Worm (Caenorhabditis elegans) whole organism, L4 larva: ENCODE data around the gene srv-6.

ENCODE experiments used
- D1046.2 ChIP-seq: fragments of 200-800 bp; sonication (Bioruptor generic); IDR thresholded peaks from 2 replicates; pipeline ENCODE4 v1.3.6; 2022; ENCODE audit warnings: missing genetic modification characterization, missing compliant biosample characterization
- F10B5.3 ChIP-seq: sonication (generic microtip); optimal IDR thresholded peaks from 2 replicates; lab custom pipeline; 2016; ENCODE audit warnings: mild to moderate bottlenecking, missing genetic modification characterization, missing compliant biosample characterization
- T20F7.1 ChIP-seq: fragments of 200-800 bp; sonication (Bioruptor generic); optimal IDR thresholded peaks from 2 replicates; lab custom pipeline; 2018; ENCODE audit warnings: mild to moderate bottlenecking, missing genetic modification characterization, missing compliant biosample characterization
- aha-1 ChIP-seq: fragments of 150-350 bp; peaks from one replicate; lab custom pipeline; 2014; ENCODE audit warnings: missing biosample characterization, missing genetic modification characterization
- ceh-20 ChIP-seq: fragments of 200-800 bp; sonication (Bioruptor generic); IDR thresholded peaks from 2 replicates; pipeline ENCODE4 v1.3.6; 2022; ENCODE audit warnings: missing genetic modification reagents, missing genetic modification characterization, missing compliant biosample characterization
- ceh-62 ChIP-seq: sonication (generic microtip); optimal IDR thresholded peaks from 2 replicates; lab custom pipeline; 2017; ENCODE audit warnings: missing biosample characterization, missing genetic modification characterization
- ces-1 ChIP-seq: fragments of 150-350 bp; sonication (generic microtip); optimal IDR thresholded peaks from 4 replicates; lab custom pipeline; 2014; ENCODE audit warnings: missing biosample characterization, missing genetic modification reagents, missing genetic modification characterization
- cey-2 ChIP-seq: sonication (generic microtip); optimal IDR thresholded peaks from 3 replicates; lab custom pipeline; 2017; ENCODE audit warnings: missing genetic modification characterization, mild to moderate bottlenecking, missing compliant biosample characterization, antibody characterized with exemption, borderline replicate concordance; ENCODE audit not compliant: insufficient read depth
- ctbp-1 ChIP-seq: fragments of 200-800 bp; sonication (Bioruptor generic); IDR thresholded peaks from 2 replicates; pipeline ENCODE4 v1.3.6; 2022; ENCODE audit warnings: missing genetic modification reagents, missing genetic modification characterization, missing compliant biosample characterization
- daf-16 ChIP-seq, 3 experiments: sonication (generic microtip); optimal IDR thresholded peaks; 2 replicates each; lab custom pipeline; 2016 to 2017; ENCODE audit warnings: missing genetic modification characterization in 3 of 3, missing genetic modification reagents in 3 of 3, mild to moderate bottlenecking in 2 of 3, missing compliant biosample characterization in 2 of 3, missing biosample characterization in 1 of 3, moderate library complexity in 1 of 3
- dmd-6 ChIP-seq: fragments of 200-800 bp; sonication (Bioruptor generic); IDR thresholded peaks from 2 replicates; pipeline ENCODE4 v1.3.6; 2022; ENCODE audit warnings: missing genetic modification reagents, missing genetic modification characterization, missing compliant biosample characterization
- dmd-8 ChIP-seq: fragments of 200-800 bp; sonication (Bioruptor generic); IDR thresholded peaks from 2 replicates; pipeline ENCODE4 v1.3.6; 2022; ENCODE audit warnings: missing genetic modification characterization, missing compliant biosample characterization
- dmd-9 ChIP-seq: fragments of 200-800 bp; sonication (Bioruptor generic); IDR thresholded peaks from 2 replicates; pipeline ENCODE4 v1.3.6; 2022; ENCODE audit warnings: missing genetic modification reagents, missing genetic modification characterization, missing compliant biosample characterization
- fkh-10 ChIP-seq: fragments of 150-350 bp; optimal IDR thresholded peaks from 2 replicates; lab custom pipeline; 2014; ENCODE audit warnings: missing biosample characterization, missing genetic modification reagents, missing genetic modification characterization
- hif-1 ChIP-seq, 2 experiments: sonication (generic microtip); optimal IDR thresholded peaks; 2 replicates each; lab custom pipeline; 2016 to 2017; ENCODE audit warnings: missing compliant biosample characterization in 2 of 2, missing genetic modification characterization in 2 of 2, missing genetic modification reagents in 2 of 2, missing genotype in 2 of 2, mild to moderate bottlenecking in 1 of 2
- hlh-11 ChIP-seq: fragments of 200-800 bp; sonication (Bioruptor generic); optimal IDR thresholded peaks from 2 replicates; lab custom pipeline; 2018; ENCODE audit warnings: mild to moderate bottlenecking, missing genetic modification characterization, missing compliant biosample characterization
- hlh-30 ChIP-seq: sonication (generic microtip); optimal IDR thresholded peaks from 2 replicates; lab custom pipeline; 2017; ENCODE audit warnings: antibody characterized with exemption, mild to moderate bottlenecking, missing genetic modification characterization, missing compliant biosample characterization; ENCODE audit not compliant: insufficient read depth
- hmg-1.1 ChIP-seq: fragments of 200-800 bp; sonication (Bioruptor generic); IDR thresholded peaks from 2 replicates; pipeline ENCODE4 v1.3.6; 2022; ENCODE audit warnings: missing genetic modification reagents, missing genetic modification characterization, missing compliant biosample characterization
- lin-15B ChIP-seq: fragments of 150-350 bp; sonication (generic microtip); optimal IDR thresholded peaks from 3 replicates; lab custom pipeline; 2014; ENCODE audit warnings: missing biosample characterization, missing genetic modification characterization
- lin-38 ChIP-seq: fragments of 200-800 bp; sonication (Bioruptor generic); IDR thresholded peaks from 2 replicates; pipeline ENCODE4 v1.3.6; 2022; ENCODE audit warnings: missing genetic modification reagents, missing genetic modification characterization, missing compliant biosample characterization
- lin-39 ChIP-seq: fragments of 150-350 bp; optimal IDR thresholded peaks from 2 replicates; lab custom pipeline; 2014; ENCODE audit warnings: missing biosample characterization, missing genetic modification reagents, missing genetic modification characterization
- lsy-2 ChIP-seq, 2 experiments: fragments of 150-350 bp in 1 of 2; sonication (generic microtip) in 1 of 2; optimal IDR thresholded peaks; 2 replicates each; lab custom pipeline; 2014 to 2017; ENCODE audit warnings: missing biosample characterization in 2 of 2, missing genetic modification characterization in 2 of 2
- madf-5 ChIP-seq, 2 experiments: fragments of 200-800 bp; sonication (Bioruptor generic); IDR thresholded peaks; 2 replicates each; pipeline ENCODE4 v1.3.6; 2022; ENCODE audit warnings: missing compliant biosample characterization in 2 of 2, missing genetic modification characterization in 2 of 2
- mep-1 ChIP-seq: fragments of 150-350 bp; sonication (generic microtip); optimal IDR thresholded peaks from 3 replicates; lab custom pipeline; 2014; ENCODE audit warnings: missing biosample characterization, missing genetic modification characterization
- nhr-25 ChIP-seq: sonication (generic microtip); optimal IDR thresholded peaks from 2 replicates; lab custom pipeline; 2017; ENCODE audit warnings: missing genetic modification characterization, mild to moderate bottlenecking, missing compliant biosample characterization, antibody characterized with exemption, moderate library complexity, borderline replicate concordance; ENCODE audit not compliant: insufficient read depth
- nhr-28 ChIP-seq: fragments of 150-350 bp; optimal IDR thresholded peaks from 2 replicates; lab custom pipeline; 2014; ENCODE audit warnings: missing biosample characterization, missing genetic modification characterization
- nhr-48 ChIP-seq: sonication (generic microtip); optimal IDR thresholded peaks from 2 replicates; lab custom pipeline; 2016; ENCODE audit warnings: mild to moderate bottlenecking, missing genetic modification characterization, missing compliant biosample characterization
- nhr-77 ChIP-seq: fragments of 150-350 bp; optimal IDR thresholded peaks from 2 replicates; lab custom pipeline; 2014; ENCODE audit warnings: missing biosample characterization, missing genetic modification characterization
- php-3 ChIP-seq: fragments of 200-800 bp; sonication (Bioruptor generic); IDR thresholded peaks from 2 replicates; pipeline ENCODE4 v1.3.6; 2022; ENCODE audit warnings: missing genetic modification reagents, missing genetic modification characterization, missing compliant biosample characterization
- rbr-2 ChIP-seq: sonication (generic microtip); optimal IDR thresholded peaks from 2 replicates; lab custom pipeline; 2016; ENCODE audit warnings: missing genotype, missing genetic modification characterization, missing compliant biosample characterization
- saeg-2 ChIP-seq: fragments of 200-800 bp; sonication (Bioruptor generic); IDR thresholded peaks from 2 replicates; pipeline ENCODE4 v1.3.6; 2022; ENCODE audit warnings: missing genetic modification reagents, missing genetic modification characterization, missing compliant biosample characterization
- sdz-12 ChIP-seq: fragments of 200-800 bp; sonication (Bioruptor generic); optimal IDR thresholded peaks from 2 replicates; lab custom pipeline; 2018; ENCODE audit warnings: mild to moderate bottlenecking, missing genetic modification characterization, missing compliant biosample characterization
- set-16 ChIP-seq: fragments of 200-800 bp; sonication (Bioruptor generic); IDR thresholded peaks from 2 replicates; pipeline ENCODE4 v1.3.6; 2022; ENCODE audit warnings: missing genetic modification reagents, missing genetic modification characterization, missing compliant biosample characterization
- unc-62 ChIP-seq, 3 experiments: fragments of 150-350 bp in 1 of 3; sonication (generic microtip); optimal IDR thresholded peaks in 2 of 3; peaks in 1 of 3; 1 replicate in 1 of 3; 2 replicates in 2 of 3; lab custom pipeline; 2014 to 2017; ENCODE audit warnings: missing biosample characterization in 3 of 3, missing genetic modification characterization in 3 of 3, missing genetic modification reagents in 3 of 3, missing genotype in 1 of 3
- zfp-3 ChIP-seq: fragments of 200-800 bp; sonication (Bioruptor generic); conservative IDR thresholded peaks from 2 replicates; pipeline ENCODE4 v1.3.6; 2022; ENCODE audit warnings: missing genetic modification reagents, missing genetic modification characterization, missing compliant biosample characterization

srv-6 gene

ce11 chrX:4284470-4284869 is 27.6 kb downstream of the srv-6 start (continued):
- peak; percentile 16 for TF ChIP-seq nhr-77
- no peak for TF ChIP-seq D1046.2 (GFP tag; lab: Robert Waterston, UW)
- TF ChIP-seq madf-5 (GFP tag; IDR thresholded peaks at IDR 0.05; lab: Robert Waterston, UW) = no peak
- no peak for TF ChIP-seq cey-2 (tag; lab: Kevin White, UChicago)

ce11 chrX:4285669-4286174 is 28.9 kb downstream of the srv-6 start, which contains the start of gene cka-2:
TSS of gene cka-2 (plus strand) at chrX:4286124.
- TF ChIP-seq hmg-1.1 = no peak
- TF ChIP-seq dmd-8 = no peak
- TF ChIP-seq lin-15B = no peak
- TF ChIP-seq ctbp-1 = 0 out of 2 replicates have a peak, but pooled peaks have one; percentile 46
- TF ChIP-seq lsy-2 (tag; optimal IDR thresholded peaks at IDR 0.05; lab: Kevin White, UChicago) = peak in 1 of 2 experiments; percentile 19
- TF ChIP-seq php-3 = no peak
- TF ChIP-seq dmd-9 (GFP tag; lab: Robert Waterston, UW) = no peak
- no peak for TF ChIP-seq sdz-12
- peak; percentile 83 for TF ChIP-seq fkh-10
- no peak for TF ChIP-seq saeg-2 (GFP tag; lab: Robert Waterston, UW)
- TF ChIP-seq ces-1 = peak; percentile 67
- TF ChIP-seq lin-39 (tag; lab: Kevin White, UChicago) = no peak
- TF ChIP-seq nhr-25 (tag; lab: Kevin White, UChicago) = no peak
- TF ChIP-seq hif-1 (tag; optimal IDR thresholded peaks at IDR 0.05; lab: Kevin White, UChicago) = no peak
- peak; percentile 14 for TF ChIP-seq hlh-30 (tag; lab: Kevin White, UChicago)

DNA sequence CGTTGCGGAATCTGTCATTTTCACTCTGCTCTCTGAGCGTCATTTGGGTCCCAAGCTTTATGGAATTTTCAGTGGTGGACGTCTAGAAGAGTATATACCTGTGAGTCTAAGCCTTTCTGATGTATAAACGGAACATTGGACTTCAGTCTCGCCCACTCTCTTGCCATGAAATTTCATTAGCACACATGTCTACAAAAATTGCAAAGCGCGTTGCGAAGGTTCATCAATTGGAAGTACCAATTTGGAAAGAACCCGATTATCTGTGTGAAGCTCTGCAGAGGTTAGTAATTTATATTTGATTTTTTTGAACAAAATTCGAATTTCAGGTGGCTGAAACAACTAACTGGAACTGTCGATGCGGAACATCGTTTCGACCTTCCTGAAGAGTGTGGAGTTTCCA is 32.9 kb downstream of the srv-6 start:
- no peak for TF ChIP-seq T20F7.1 (GFP tag; lab: Kevin White, UChicago)
- TF ChIP-seq rbr-2 (tag; lab: Kevin White, UChicago) = no peak
- TF ChIP-seq aha-1 (tag; lab: Kevin White, UChicago) = peak; percentile 74
- TF ChIP-seq unc-62 (GFP tag; optimal IDR thresholded peaks at IDR 0.05 in 1 of 2; lab: Kevin White, UChicago) = peak in 1 of 2 experiments; percentile 57
- TF ChIP-seq unc-62 (tag; optimal IDR thresholded peaks at IDR 0.05; lab: Kevin White, UChicago) = no peak

DNA sequence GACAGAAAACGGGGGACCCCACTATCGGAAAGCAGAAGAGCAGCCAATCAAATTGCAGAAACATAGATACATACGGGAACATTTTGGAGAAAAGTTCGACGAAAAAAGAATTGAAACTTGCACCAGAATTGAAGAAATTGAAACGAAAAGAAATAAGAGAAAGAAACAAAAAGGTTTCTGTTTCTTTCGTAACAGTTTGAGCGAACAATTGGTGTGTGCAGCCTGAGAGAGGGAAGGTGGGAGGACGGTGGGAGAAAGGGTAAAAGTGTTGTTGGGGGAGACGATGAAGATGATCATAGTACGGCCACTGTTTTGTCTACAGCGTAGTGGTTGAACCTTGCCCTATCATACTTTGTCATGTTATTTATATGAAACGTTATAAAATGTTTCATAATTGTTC is 38.1 kb downstream of the srv-6 start:
- TF ChIP-seq set-16 (GFP tag; lab: Robert Waterston, UW) (no peak), zfp-3 (GFP tag; lab: Robert Waterston, UW) (no peak), nhr-48 (no peak), fkh-10 (peak; percentile 27), lin-39 (tag; lab: Kevin White, UChicago) (no peak), hlh-30 (tag; lab: Kevin White, UChicago) (no peak), dmd-6 (GFP tag; lab: Robert Waterston, UW) (peak; percentile 9; the same call in 1 of the 2 replicates), daf-16 (GFP tag; optimal IDR thresholded peaks at IDR 0.05; lab: Kevin White, UChicago) (no peak), daf-16 (tag; optimal IDR thresholded peaks at IDR 0.05; lab: Kevin White, UChicago) (peak; percentile 48), ceh-62 (tag; lab: Kevin White, UChicago) (no peak), ceh-20 (GFP tag; lab: Robert Waterston, UW) (no peak), mep-1 (tag; lab: Kevin White, UChicago) (peak; percentile 32), hlh-11 (tag; lab: Kevin White, UChicago) (peak; percentile 41), nhr-28 (tag; lab: Kevin White, UChicago) (peak; percentile 28), saeg-2 (GFP tag; lab: Robert Waterston, UW) (no peak), unc-62 (GFP tag; optimal IDR thresholded peaks at IDR 0.05 in 1 of 2; lab: Kevin White, UChicago) (no peak), unc-62 (tag; optimal IDR thresholded peaks at IDR 0.05; lab: Kevin White, UChicago) (no peak), lin-38 (GFP tag; lab: Robert Waterston, UW) (no peak), F10B5.3 (tag; lab: Kevin White, UChicago) (no peak), lin-15B (no peak)
